Worm (Caenorhabditis elegans) whole organism, young adult: ENCODE results near the gene srbc-79.

ENCODE experiments used
- F10E7.11 ChIP-seq: sonication (generic microtip); optimal IDR thresholded peaks from 2 replicates; lab custom pipeline; 2017; ENCODE audit warnings: mild to moderate bottlenecking, missing genetic modification characterization, moderate library complexity, missing compliant biosample characterization
- F49E8.2 ChIP-seq: sonication (generic microtip); optimal IDR thresholded peaks from 3 replicates; lab custom pipeline; 2017; ENCODE audit warnings: missing genetic modification characterization, mild to moderate bottlenecking, missing compliant biosample characterization, antibody characterized with exemption, moderate library complexity; ENCODE audit not compliant: insufficient read depth
- K11D2.4 ChIP-seq: fragments of 200-800 bp; sonication (Bioruptor generic); IDR thresholded peaks from 2 replicates; pipeline ENCODE4 v1.3.6; 2022; ENCODE audit warnings: missing genetic modification reagents, missing genetic modification characterization, missing compliant biosample characterization
- T26A5.8 ChIP-seq: sonication (generic microtip); optimal IDR thresholded peaks from 2 replicates; lab custom pipeline; 2016; ENCODE audit warnings: missing genetic modification characterization, missing compliant biosample characterization
- Y53G8AR.9 ChIP-seq: fragments of 200-800 bp; sonication (Bioruptor generic); conservative IDR thresholded peaks from 2 replicates; pipeline ENCODE4 v1.3.6; 2022; ENCODE audit warnings: missing genetic modification reagents, missing genetic modification characterization, missing compliant biosample characterization
- Y79H2A.3 ChIP-seq: fragments of 200-800 bp; sonication (Bioruptor generic); conservative IDR thresholded peaks from 2 replicates; pipeline ENCODE4 v1.3.6; 2022; ENCODE audit warnings: missing genetic modification reagents, missing genetic modification characterization, missing compliant biosample characterization
- akir-1 ChIP-seq: fragments of 200-800 bp; sonication (Bioruptor generic); optimal IDR thresholded peaks from 2 replicates; lab custom pipeline; 2018; ENCODE audit warnings: mild to moderate bottlenecking, missing genetic modification characterization, moderate library complexity, missing compliant biosample characterization
- aptf-2 ChIP-seq: fragments of 200-800 bp; sonication (Bioruptor generic); conservative IDR thresholded peaks from 2 replicates; pipeline ENCODE4 v1.3.6; 2022; ENCODE audit warnings: missing genetic modification reagents, missing genetic modification characterization, missing compliant biosample characterization
- aptf-3 ChIP-seq: fragments of 200-800 bp; sonication (Bioruptor generic); IDR thresholded peaks from 2 replicates; pipeline ENCODE4 v1.3.6; 2022; ENCODE audit warnings: missing genetic modification characterization, missing compliant biosample characterization
- attf-3 ChIP-seq: fragments of 200-800 bp; sonication (Bioruptor generic); conservative IDR thresholded peaks from 2 replicates; pipeline ENCODE4 v1.3.6; 2022; ENCODE audit warnings: missing genetic modification reagents, missing genetic modification characterization, missing compliant biosample characterization
- bed-1 ChIP-seq: fragments of 200-800 bp; sonication (Bioruptor generic); IDR thresholded peaks from 2 replicates; pipeline ENCODE4 v1.3.6; 2022; ENCODE audit warnings: missing genetic modification reagents, missing genetic modification characterization, missing compliant biosample characterization
- cebp-1 ChIP-seq, 2 experiments: fragments of 200-800 bp in 1 of 2; sonication (Bioruptor generic) in 1 of 2; sonication (generic microtip) in 1 of 2; IDR thresholded peaks in 1 of 2; optimal IDR thresholded peaks in 1 of 2; 2 replicates each; pipeline versions ENCODE4 v1.3.6 to Lab custom; 2017 to 2022; ENCODE audit warnings: missing compliant biosample characterization in 2 of 2, missing genetic modification characterization in 2 of 2, mild to moderate bottlenecking in 1 of 2, missing genetic modification reagents in 1 of 2, moderate library complexity in 1 of 2
- ceh-91 ChIP-seq: fragments of 200-800 bp; sonication (Bioruptor generic); IDR thresholded peaks from 2 replicates; pipeline ENCODE4 v1.3.6; 2022; ENCODE audit warnings: missing genetic modification reagents, missing genetic modification characterization, missing compliant biosample characterization
- chd-7 ChIP-seq: sonication (generic microtip); optimal IDR thresholded peaks from 2 replicates; lab custom pipeline; 2016; ENCODE audit warnings: mild to moderate bottlenecking, missing genetic modification characterization, moderate library complexity, missing compliant biosample characterization
- die-1 ChIP-seq: sonication (generic microtip); optimal IDR thresholded peaks from 2 replicates; lab custom pipeline; 2016; ENCODE audit warnings: missing genotype, mild to moderate bottlenecking, missing genetic modification characterization, missing compliant biosample characterization
- dox-1 ChIP-seq: fragments of 200-800 bp; sonication (Bioruptor generic); IDR thresholded peaks from 2 replicates; pipeline ENCODE4 v1.3.6; 2022; ENCODE audit warnings: missing genetic modification reagents, missing genetic modification characterization, missing compliant biosample characterization
- dpff-1 ChIP-seq: sonication (generic microtip); optimal IDR thresholded peaks from 2 replicates; lab custom pipeline; 2017; ENCODE audit warnings: mild to moderate bottlenecking, missing genetic modification characterization, missing compliant biosample characterization
- egl-44 ChIP-seq: fragments of 200-800 bp; sonication (Bioruptor generic); IDR thresholded peaks from 2 replicates; pipeline ENCODE4 v1.3.6; 2022; ENCODE audit warnings: missing genetic modification reagents, missing genetic modification characterization, missing compliant biosample characterization
- hmg-1.2 ChIP-seq: fragments of 200-800 bp; sonication (Bioruptor generic); IDR thresholded peaks from 2 replicates; pipeline ENCODE4 v1.3.6; 2022; ENCODE audit warnings: missing genetic modification reagents, missing genetic modification characterization, missing compliant biosample characterization
- hrde-1 ChIP-seq: sonication (generic microtip); optimal IDR thresholded peaks from 2 replicates; lab custom pipeline; 2016; ENCODE audit warnings: missing genetic modification characterization, mild to moderate bottlenecking, missing compliant biosample characterization, moderate library complexity, missing genotype, missing genetic modification reagents, borderline replicate concordance
- hsf-1 ChIP-seq: fragments of 200-800 bp; sonication (Bioruptor generic); IDR thresholded peaks from 2 replicates; pipeline ENCODE4 v1.3.6; 2022; ENCODE audit warnings: missing genetic modification reagents, missing genetic modification characterization, missing compliant biosample characterization
- lin-26 ChIP-seq: fragments of 200-800 bp; sonication (Bioruptor generic); IDR thresholded peaks from 2 replicates; pipeline ENCODE4 v1.3.6; 2022; ENCODE audit warnings: missing genetic modification reagents, missing genetic modification characterization, missing compliant biosample characterization
- lin-35 ChIP-seq, 3 experiments: fragments of 150-350 bp in 2 of 3; sonication (generic microtip) in 1 of 3; optimal IDR thresholded peaks; 2 replicates each; lab custom pipeline; 2014 to 2018; ENCODE audit warnings: missing biosample characterization in 3 of 3, missing genetic modification characterization in 3 of 3, missing genetic modification reagents in 3 of 3
- lsy-27 ChIP-seq: sonication (generic microtip); optimal IDR thresholded peaks from 2 replicates; lab custom pipeline; 2017; ENCODE audit warnings: missing genetic modification characterization, mild to moderate bottlenecking, missing compliant biosample characterization, antibody characterized with exemption, missing genotype, borderline replicate concordance; ENCODE audit not compliant: insufficient read depth
- madf-10 ChIP-seq: sonication (generic microtip); optimal IDR thresholded peaks from 2 replicates; lab custom pipeline; 2016; ENCODE audit warnings: mild to moderate bottlenecking, missing genetic modification characterization, missing compliant biosample characterization
- madf-8 ChIP-seq: fragments of 200-800 bp; sonication (Bioruptor generic); conservative IDR thresholded peaks from 2 replicates; pipeline ENCODE4 v1.3.6; 2022; ENCODE audit warnings: missing genetic modification reagents, missing genetic modification characterization, missing compliant biosample characterization
- mes-4 ChIP-seq: sonication (generic microtip); optimal IDR thresholded peaks from 2 replicates; lab custom pipeline; 2016; ENCODE audit warnings: missing genotype, missing genetic modification characterization, missing compliant biosample characterization
- nfya-1 ChIP-seq: sonication (generic microtip); optimal IDR thresholded peaks from 2 replicates; lab custom pipeline; 2017; ENCODE audit warnings: antibody characterized with exemption, missing compliant biosample characterization, missing genetic modification characterization, borderline replicate concordance; ENCODE audit not compliant: insufficient read depth
- nfyb-1 ChIP-seq: fragments of 200-800 bp; sonication (Bioruptor generic); IDR thresholded peaks from 2 replicates; pipeline ENCODE4 v1.3.6; 2022; ENCODE audit warnings: missing genetic modification reagents, missing genetic modification characterization, missing compliant biosample characterization
- snpc-1.1 ChIP-seq: sonication (generic microtip); optimal IDR thresholded peaks from 2 replicates; lab custom pipeline; 2017; ENCODE audit warnings: missing genetic modification characterization, mild to moderate bottlenecking, missing compliant biosample characterization, antibody characterized with exemption, moderate library complexity, missing genotype, missing genetic modification reagents; ENCODE audit not compliant: insufficient read depth
- snpc-1.3 ChIP-seq: sonication (generic microtip); optimal IDR thresholded peaks from 2 replicates; lab custom pipeline; 2017; ENCODE audit warnings: missing genetic modification characterization, mild to moderate bottlenecking, missing compliant biosample characterization, antibody characterized with exemption, moderate library complexity, missing genotype, missing genetic modification reagents; ENCODE audit not compliant: insufficient read depth
- snpc-4 ChIP-seq, 5 experiments: fragments of 150-350 bp in 1 of 5; sonication (generic microtip) in 4 of 5; optimal IDR thresholded peaks; 2 replicates each; lab custom pipeline; 2014 to 2018; ENCODE audit warnings: missing genetic modification characterization in 5 of 5, missing biosample characterization in 3 of 5, antibody characterized with exemption in 2 of 5, mild to moderate bottlenecking in 2 of 5, missing compliant biosample characterization in 2 of 5, missing genotype in 2 of 5, moderate library complexity in 2 of 5, missing genetic modification reagents in 1 of 5
- somi-1 ChIP-seq: fragments of 200-800 bp; sonication (Bioruptor generic); optimal IDR thresholded peaks from 2 replicates; lab custom pipeline; 2018; ENCODE audit warnings: mild to moderate bottlenecking, missing genetic modification characterization, missing compliant biosample characterization
- unc-130 ChIP-seq: sonication (generic microtip); optimal IDR thresholded peaks from 2 replicates; lab custom pipeline; 2016; ENCODE audit warnings: missing genetic modification reagents, missing genetic modification characterization, missing compliant biosample characterization
- ztf-26 ChIP-seq: sonication (generic microtip); optimal IDR thresholded peaks from 2 replicates; lab custom pipeline; 2017; ENCODE audit warnings: missing genetic modification characterization, missing compliant biosample characterization
- ztf-28 ChIP-seq: fragments of 200-800 bp; sonication (Bioruptor generic); IDR thresholded peaks from 2 replicates; pipeline ENCODE4 v1.3.6; 2022; ENCODE audit warnings: missing genetic modification reagents, missing genetic modification characterization, missing compliant biosample characterization
- ztf-3 ChIP-seq: fragments of 200-800 bp; sonication (Bioruptor generic); optimal IDR thresholded peaks from 2 replicates; lab custom pipeline; 2018; ENCODE audit warnings: mild to moderate bottlenecking, missing genetic modification characterization, missing compliant biosample characterization

The srbc-79 gene

DNA sequence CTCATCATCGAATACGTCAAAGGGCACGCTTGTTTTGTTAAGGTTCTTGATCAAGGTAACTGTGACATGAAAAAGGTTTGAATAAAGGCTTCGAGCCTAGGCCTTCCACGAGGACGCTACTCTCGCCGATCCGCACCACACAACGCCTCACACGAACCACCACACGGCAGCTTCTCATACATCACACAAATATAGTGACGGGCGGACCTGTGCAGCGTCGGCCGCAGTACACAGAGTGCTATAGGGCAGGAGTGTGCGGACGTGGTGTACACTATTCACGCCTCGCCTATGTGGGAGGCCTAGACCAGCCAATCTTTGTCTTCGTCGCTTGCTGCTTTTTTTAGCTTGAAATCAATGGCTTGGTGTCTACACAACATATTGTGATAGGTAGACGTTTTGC lies 36.6 kb downstream of the srbc-79 start:
- TF ChIP-seq attf-3 (GFP tag; lab: Robert Waterston, UW), result no peak
- no peak for TF ChIP-seq bed-1 (GFP tag; lab: Robert Waterston, UW)
- TF ChIP-seq ztf-3 (GFP tag; lab: Kevin White, UChicago), result no peak
- no peak for TF ChIP-seq chd-7 (tag; lab: Kevin White, UChicago)
- peak; percentile 77 for TF ChIP-seq snpc-4 (GFP tag; optimal IDR thresholded peaks at IDR 0.05; lab: Kevin White, UChicago)
- peak; percentile 85 to 96 (median 90) for TF ChIP-seq snpc-4 (tag; optimal IDR thresholded peaks at IDR 0.05; lab: Kevin White, UChicago)
- TF ChIP-seq hmg-1.2 (GFP tag; lab: Robert Waterston, UW), result peak; percentile 48
- TF ChIP-seq ztf-26, result no peak

DNA sequence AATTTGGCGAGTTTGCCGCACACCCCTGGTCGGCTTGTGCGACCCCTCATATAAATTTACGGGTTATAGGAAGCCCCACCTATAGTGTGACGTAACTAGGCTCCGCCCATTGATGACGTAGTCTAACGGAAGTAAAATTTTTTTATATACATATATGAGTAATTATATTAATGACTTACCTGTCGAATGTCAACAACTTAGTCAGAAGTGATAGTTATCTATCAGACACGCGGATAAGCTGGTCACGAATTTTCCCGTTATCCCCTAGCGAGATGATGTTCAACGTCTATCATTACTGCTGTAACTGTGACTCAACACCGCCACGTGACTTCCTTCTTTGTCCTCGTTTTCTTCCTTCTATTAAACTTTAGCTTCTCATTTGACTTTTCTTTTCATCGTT lies 38.5 kb downstream of the srbc-79 start, which contains the start of gene srd-70:
srd-70 (plus strand) TSS at position 301 of the 400 bp plus-strand sequence.
- TF ChIP-seq aptf-3 (GFP tag; lab: Robert Waterston, UW), result no peak
- TF ChIP-seq die-1 (tag; lab: Kevin White, UChicago), result no peak
- no peak for TF ChIP-seq lin-35 (GFP tag; optimal IDR thresholded peaks at IDR 0.05; lab: Kevin White, UChicago)
- TF ChIP-seq nfya-1 (tag; lab: Kevin White, UChicago), result no peak
- TF ChIP-seq F49E8.2 (tag; lab: Kevin White, UChicago), result no peak
- TF ChIP-seq nfyb-1 (GFP tag; lab: Robert Waterston, UW), result no peak
- TF ChIP-seq mes-4 (tag; lab: Kevin White, UChicago), result no peak
- TF ChIP-seq T26A5.8 (tag; lab: Kevin White, UChicago), result no peak
- TF ChIP-seq hsf-1 (GFP tag; lab: Robert Waterston, UW), result no peak
- no peak for TF ChIP-seq madf-10 (tag; lab: Kevin White, UChicago)
- TF ChIP-seq K11D2.4, result no peak
- TF ChIP-seq ceh-91 (GFP tag; lab: Robert Waterston, UW), result no peak
- TF ChIP-seq Y53G8AR.9 (GFP tag; lab: Robert Waterston, UW), result no peak
- TF ChIP-seq lin-26, result no peak
- TF ChIP-seq unc-130 (GFP tag; lab: Kevin White, UChicago), result no peak
- TF ChIP-seq dpff-1 (tag; lab: Kevin White, UChicago), result no peak
- no peak for TF ChIP-seq dox-1 (GFP tag; lab: Robert Waterston, UW)

DNA sequence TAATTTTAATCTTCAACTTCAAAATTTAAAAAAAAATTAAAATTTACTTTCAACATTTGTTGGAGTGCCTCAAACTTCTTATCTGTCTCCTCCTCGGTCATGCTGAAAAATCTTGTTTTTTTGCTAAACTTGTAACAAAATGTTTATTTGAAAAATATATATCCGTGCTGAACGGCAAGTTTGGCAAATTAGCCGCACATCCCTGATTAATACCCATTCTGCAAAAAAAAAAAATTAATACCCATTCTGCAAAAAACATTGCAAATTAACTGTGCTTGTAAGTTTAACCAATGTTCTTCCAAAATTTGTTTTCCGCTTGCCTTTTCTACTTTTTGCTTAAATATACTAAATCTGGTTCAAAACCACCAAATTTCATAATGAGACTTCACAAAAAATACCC lies 39.2 kb downstream of the srbc-79 start, which contains the start of gene F48F5.6:
F48F5.6 (minus strand) TSS at position 101 of the 400 bp plus-strand sequence.
- TF ChIP-seq Y79H2A.3 (GFP tag; lab: Robert Waterston, UW), result no peak
- no peak for TF ChIP-seq ztf-28 (GFP tag; lab: Robert Waterston, UW)
- no peak for TF ChIP-seq snpc-1.3 (tag; lab: Kevin White, UChicago)
- TF ChIP-seq akir-1 (GFP tag; lab: Kevin White, UChicago), result no peak
- TF ChIP-seq lsy-27 (tag; lab: Kevin White, UChicago), result no peak
- TF ChIP-seq cebp-1 (GFP tag; IDR thresholded peaks at IDR 0.05; lab: Robert Waterston, UW), result no peak
- no peak for TF ChIP-seq cebp-1 (tag; optimal IDR thresholded peaks at IDR 0.05; lab: Kevin White, UChicago)
- TF ChIP-seq egl-44 (GFP tag; lab: Robert Waterston, UW), result no peak
- no peak for TF ChIP-seq F10E7.11 (tag; lab: Kevin White, UChicago)
- no peak for TF ChIP-seq madf-8 (GFP tag; lab: Robert Waterston, UW)
- TF ChIP-seq aptf-2, result no peak
- no peak for TF ChIP-seq snpc-1.1 (tag; lab: Kevin White, UChicago)
- TF ChIP-seq hrde-1 (tag; lab: Kevin White, UChicago), result no peak
- TF ChIP-seq somi-1 (GFP tag; lab: Kevin White, UChicago), result no peak
- TF ChIP-seq unc-130 (GFP tag; lab: Kevin White, UChicago), result no peak
